Fruit fly (Drosophila melanogaster): ENCODE measurements around the gene bc10.

DNA sequence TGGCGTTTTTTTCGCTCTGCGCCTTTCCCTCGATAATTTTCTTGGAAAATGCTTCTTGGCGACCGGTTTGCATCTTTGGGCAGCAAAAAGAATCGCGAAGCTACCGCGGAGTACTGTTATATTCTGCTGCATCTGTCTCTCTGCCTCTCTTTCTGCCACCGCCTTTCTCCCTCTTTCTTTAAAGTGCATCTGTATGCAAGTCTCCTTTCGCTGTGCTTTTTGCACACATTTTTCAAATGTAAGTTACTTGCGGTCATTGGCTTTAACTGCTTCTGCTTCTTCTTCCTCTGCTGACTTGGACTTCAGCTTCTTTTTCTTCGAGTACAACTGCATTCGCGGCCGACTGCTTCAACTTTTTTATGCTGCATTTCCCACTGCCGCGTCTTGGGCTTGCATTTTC is 50.7 kb downstream of the bc10 start:
- TF ChIP-seq CG34367 (tag; optimal IDR thresholded peaks at IDR 0.05), result no peak
- no peak for TF ChIP-seq CG8159 (tag; optimal IDR thresholded peaks at IDR 0.05)
- no peak for TF ChIP-seq D1 (tag; optimal IDR thresholded peaks at IDR 0.05)
- TF ChIP-seq EcR (GFP tag; optimal IDR thresholded peaks at IDR 0.05), result no peak
- no peak for TF ChIP-seq CG10348 (GFP tag; IDR thresholded peaks at IDR 0.05)
- TF ChIP-seq Ets98B (GFP tag; IDR thresholded peaks at IDR 0.05), result no peak
